1 fruit fly cellular context compared by ENCODE assay signal in genomic region chr3L:7334990-7335389, dm6.
TF ChIP-seq lines count a peak whose summit lies in the region.

Gene wrm1, minus strand, starts transcription at chr3L:7335226.
Gene wrm2, minus strand, starts transcription at chr3L:7335226.

TF ChIP-seq in whole organism, embryonic, 481 proteins besides CTCF, POLR2A, EP300 and RAD21 (continued from another document):
- TF ChIP-seq vnd (GFP tag; IDR thresholded peaks at IDR 0.05; lab: Robert Waterston, UW; ENCODE audit: partially characterized antibody) (no peak), Ets97D (GFP tag; optimal IDR thresholded peaks at IDR 0.05; lab: Kevin White, UChicago) (peak; percentile 56), trem (tag; optimal IDR thresholded peaks at IDR 0.05; lab: Kevin White, UChicago) (peak; percentile 55), CG2199 (GFP tag; IDR thresholded peaks at IDR 0.05; lab: Robert Waterston, UW) (no peak), YL-1 (GFP tag; optimal IDR thresholded peaks at IDR 0.05; lab: Kevin White, UChicago) (peak; percentile 93), CG2120 (GFP tag; optimal IDR thresholded peaks at IDR 0.05; lab: Kevin White, UChicago) (no peak), Xrp1 (GFP tag; IDR thresholded peaks at IDR 0.05; lab: Robert Waterston, UW) (0 out of 2 replicates have a peak, but pooled peaks have one; percentile 5), Hr51 (GFP tag; optimal IDR thresholded peaks at IDR 0.05; lab: Kevin White, UChicago) (peak in 1 of 2 experiments; percentile 15), CG10147 (GFP tag; optimal IDR thresholded peaks at IDR 0.05; lab: Kevin White, UChicago) (no peak), CG34422 (GFP tag; IDR thresholded peaks at IDR 0.05; lab: Robert Waterston, UW) (no peak; the same call in 2 of the 3 replicates), vvl (GFP tag; IDR thresholded peaks at IDR 0.05; lab: Robert Waterston, UW) (0 out of 2 replicates have a peak, but pooled peaks have one; percentile 26), CG17361 (GFP tag; IDR thresholded peaks at IDR 0.05; lab: Robert Waterston, UW) (no peak), Drgx (GFP tag; IDR thresholded peaks at IDR 0.05; lab: Robert Waterston, UW) (no peak), BtbVII (GFP tag; optimal IDR thresholded peaks at IDR 0.05; lab: Kevin White, UChicago) (no peak), TFAM (GFP tag; optimal IDR thresholded peaks at IDR 0.05; lab: Kevin White, UChicago) (no peak), dm (GFP tag; optimal IDR thresholded peaks at IDR 0.05; lab: Kevin White, UChicago) (peak; percentile 54), CG6791 (GFP tag; IDR thresholded peaks at IDR 0.05; lab: Robert Waterston, UW; ENCODE audit: partially characterized antibody) (peak; percentile 67), CG2889 (GFP tag; IDR thresholded peaks at IDR 0.05; lab: Robert Waterston, UW) (no peak), MESR4 (GFP tag; optimal IDR thresholded peaks at IDR 0.05; lab: Kevin White, UChicago) (peak; percentile 98), CG43689 (GFP tag; IDR thresholded peaks at IDR 0.05; lab: Robert Waterston, UW) (no peak), CG17802 (tag; optimal IDR thresholded peaks at IDR 0.05; lab: Kevin White, UChicago) (no peak), zfh2 (GFP tag; optimal IDR thresholded peaks at IDR 0.05; lab: Kevin White, UChicago) (no peak), tgo (GFP tag; IDR thresholded peaks at IDR 0.05; lab: Robert Waterston, UW) (no peak), dmrt11E (tag; optimal IDR thresholded peaks at IDR 0.05; lab: Kevin White, UChicago) (no peak), Dll (GFP tag; IDR thresholded peaks at IDR 0.05; lab: Robert Waterston, UW; ENCODE audit: partially characterized antibody) (peak; percentile 69; the same call in 3 of the 4 replicates), Elba2 (GFP tag; optimal IDR thresholded peaks at IDR 0.05; lab: Kevin White, UChicago) (peak; percentile 88), CG12659 (GFP tag; optimal IDR thresholded peaks at IDR 0.05; lab: Kevin White, UChicago) (peak; percentile 4), Myb (GFP tag; optimal IDR thresholded peaks at IDR 0.05; lab: Kevin White, UChicago) (peak; percentile 28), Dref (GFP tag; IDR thresholded peaks at IDR 0.05; lab: Robert Waterston, UW) (peak; percentile 84), chinmo (GFP tag; IDR thresholded peaks at IDR 0.05; lab: Robert Waterston, UW; ENCODE audit: partially characterized antibody) (0 out of 4 replicates have a peak, but pooled peaks have one; percentile 13), Oli (tag; optimal IDR thresholded peaks at IDR 0.05; lab: Kevin White, UChicago) (no peak), knrl (GFP tag; IDR thresholded peaks at IDR 0.05; lab: Robert Waterston, UW; ENCODE audit: partially characterized antibody) (peak; percentile 56; the same call in 1 of the 3 replicates), h (optimal IDR thresholded peaks at IDR 0.05; lab: Kevin White, UChicago) (no peak), CG4730 (GFP tag; IDR thresholded peaks at IDR 0.05; lab: Robert Waterston, UW) (no peak), Opbp (GFP tag; IDR thresholded peaks at IDR 0.05; lab: Robert Waterston, UW; ENCODE audit: partially characterized antibody) (peak; percentile 63; the same call in 2 of the 3 replicates), CG15514 (GFP tag; optimal IDR thresholded peaks at IDR 0.05; lab: Kevin White, UChicago) (peak; percentile 38), Hmx (GFP tag; optimal IDR thresholded peaks at IDR 0.05; lab: Kevin White, UChicago) (no peak), tna (GFP tag; IDR thresholded peaks at IDR 0.05; lab: Robert Waterston, UW; ENCODE audit: partially characterized antibody) (peak; percentile 67), CG11398 (GFP tag; optimal IDR thresholded peaks at IDR 0.05; lab: Kevin White, UChicago) (no peak), MBD-R2 (GFP tag; IDR thresholded peaks at IDR 0.05; lab: Robert Waterston, UW) (peak; percentile 87), CG33557 (GFP tag; optimal IDR thresholded peaks at IDR 0.05; lab: Kevin White, UChicago) (peak; percentile 43), CG9797 (GFP tag; optimal IDR thresholded peaks at IDR 0.05; lab: Kevin White, UChicago) (peak; percentile 25), HLHmδ (GFP tag; optimal IDR thresholded peaks at IDR 0.05; lab: Kevin White, UChicago) (no peak), CG33213 (GFP tag; optimal IDR thresholded peaks at IDR 0.05; lab: Kevin White, UChicago) (no peak), otp (GFP tag; IDR thresholded peaks at IDR 0.05; lab: Robert Waterston, UW) (no peak), Lhr (GFP tag; optimal IDR thresholded peaks at IDR 0.05; lab: Kevin White, UChicago) (peak; percentile 46), Sry-δ (GFP tag; optimal IDR thresholded peaks at IDR 0.05; lab: Kevin White, UChicago) (peak; percentile 90), CG31224 (GFP tag; IDR thresholded peaks at IDR 0.05; lab: Robert Waterston, UW) (no peak), stwl (tag; optimal IDR thresholded peaks at IDR 0.05; lab: Kevin White, UChicago) (peak; percentile 76), CG17186 (GFP tag; optimal IDR thresholded peaks at IDR 0.05; lab: Kevin White, UChicago) (peak; percentile 7), CG2678 (tag; optimal IDR thresholded peaks at IDR 0.05; lab: Kevin White, UChicago) (no peak), bbx (GFP tag; IDR thresholded peaks at IDR 0.05; lab: Robert Waterston, UW; ENCODE audit: partially characterized antibody) (peak; percentile 79), ara (GFP tag; IDR thresholded peaks at IDR 0.05; lab: Robert Waterston, UW) (no peak), Scr (GFP tag; IDR thresholded peaks at IDR 0.05; lab: Robert Waterston, UW; ENCODE audit: partially characterized antibody) (peak; percentile 61), gem (tag; optimal IDR thresholded peaks at IDR 0.05; lab: Kevin White, UChicago) (no peak), BEAF-32 (GFP tag; optimal IDR thresholded peaks at IDR 0.05; lab: Kevin White, UChicago) (peak; percentile 74), insv (GFP tag; optimal IDR thresholded peaks at IDR 0.05; lab: Kevin White, UChicago) (peak in 1 of 2 experiments; percentile 60), pros (GFP tag; optimal IDR thresholded peaks at IDR 0.05; lab: Kevin White, UChicago) (no peak), CG2712 (tag; optimal IDR thresholded peaks at IDR 0.05; lab: Kevin White, UChicago) (peak; percentile 42), CG6689 (GFP tag; IDR thresholded peaks at IDR 0.05; lab: Robert Waterston, UW) (no peak), Med (GFP tag; lab: Kevin White, UChicago) (peak; percentile 84), unc-4 (GFP tag; IDR thresholded peaks at IDR 0.05; lab: Robert Waterston, UW; ENCODE audit: partially characterized antibody) (peak; percentile 62), gt (GFP tag; IDR thresholded peaks at IDR 0.05; lab: Robert Waterston, UW) (no peak), pum (GFP tag; optimal IDR thresholded peaks at IDR 0.05; lab: Kevin White, UChicago) (no peak), Nf-YB (GFP tag; optimal IDR thresholded peaks at IDR 0.05; lab: Kevin White, UChicago) (peak; percentile 7), Hr3 (GFP tag; optimal IDR thresholded peaks at IDR 0.05; lab: Kevin White, UChicago) (no peak), CG4424 (GFP tag; optimal IDR thresholded peaks at IDR 0.05; lab: Kevin White, UChicago) (peak; percentile 14), CHES-1-like (GFP tag; optimal IDR thresholded peaks at IDR 0.05; lab: Kevin White, UChicago) (no peak), nmo (GFP tag; optimal IDR thresholded peaks at IDR 0.05; lab: Kevin White, UChicago) (peak; percentile 42), CG34224 (GFP tag; IDR thresholded peaks at IDR 0.05; lab: Robert Waterston, UW; ENCODE audit: partially characterized antibody) (peak; percentile 46; the same call in 1 of the 3 replicates), CG1603 (tag; optimal IDR thresholded peaks at IDR 0.05; lab: Kevin White, UChicago) (peak; percentile 47), CG12391 (tag; optimal IDR thresholded peaks at IDR 0.05; lab: Kevin White, UChicago) (peak; percentile 29), CG8290 (GFP tag; optimal IDR thresholded peaks at IDR 0.05; lab: Kevin White, UChicago) (peak; percentile 38), CG8290 (tag; optimal IDR thresholded peaks at IDR 0.05; lab: Kevin White, UChicago) (peak in 1 of 2 experiments; percentile 95), aop (GFP tag; IDR thresholded peaks at IDR 0.05; lab: Robert Waterston, UW) (no peak), E2f2 (GFP tag; IDR thresholded peaks at IDR 0.05; lab: Robert Waterston, UW) (peak; percentile 48; the same call in 1 of the 2 replicates), CG2129 (GFP tag; IDR thresholded peaks at IDR 0.05; lab: Robert Waterston, UW; ENCODE audit: partially characterized antibody) (peak; percentile 53), Doc3 (GFP tag; IDR thresholded peaks at IDR 0.05; lab: Robert Waterston, UW; ENCODE audit: partially characterized antibody) (peak; percentile 57; the same call in 1 of the 3 replicates), Mes4 (GFP tag; optimal IDR thresholded peaks at IDR 0.05; lab: Kevin White, UChicago) (no peak), CG3065 (GFP tag; optimal IDR thresholded peaks at IDR 0.05; lab: Kevin White, UChicago) (peak; percentile 66), gfzf (GFP tag; optimal IDR thresholded peaks at IDR 0.05; lab: Kevin White, UChicago) (no peak), CG14050 (GFP tag; IDR thresholded peaks at IDR 0.05; lab: Robert Waterston, UW) (no peak), CG3281 (GFP tag; optimal IDR thresholded peaks at IDR 0.05; lab: Kevin White, UChicago) (no peak), CG13287 (GFP tag; IDR thresholded peaks at IDR 0.05; lab: Robert Waterston, UW; ENCODE audit: partially characterized antibody) (peak; percentile 76), CG7963 (GFP tag; IDR thresholded peaks at IDR 0.05; lab: Robert Waterston, UW; ENCODE audit: partially characterized antibody) (0 out of 3 replicates have a peak, but pooled peaks have one; percentile 26), ranshi (GFP tag; IDR thresholded peaks at IDR 0.05; lab: Robert Waterston, UW) (no peak), CG12942 (GFP tag; optimal IDR thresholded peaks at IDR 0.05; lab: Kevin White, UChicago) (no peak), CG8924 (tag; optimal IDR thresholded peaks at IDR 0.05; lab: Kevin White, UChicago) (peak; percentile 66), Aef1 (GFP tag; IDR thresholded peaks at IDR 0.05; lab: Robert Waterston, UW) (no peak), zfh1 (GFP tag; IDR thresholded peaks at IDR 0.05; lab: Robert Waterston, UW) (no peak), CG14860 (GFP tag; IDR thresholded peaks at IDR 0.05; lab: Robert Waterston, UW; ENCODE audit: partially characterized antibody) (peak; percentile 40; the same call in 1 of the 3 replicates), Fer1 (GFP tag; optimal IDR thresholded peaks at IDR 0.05; lab: Kevin White, UChicago) (peak; percentile 11), CG8388 (GFP tag; optimal IDR thresholded peaks at IDR 0.05; lab: Kevin White, UChicago) (no peak), CG10979 (tag; optimal IDR thresholded peaks at IDR 0.05; lab: Kevin White, UChicago) (peak; percentile 7), CG11504 (tag; optimal IDR thresholded peaks at IDR 0.05; lab: Kevin White, UChicago) (peak; percentile 98), CG14014 (GFP tag; IDR thresholded peaks at IDR 0.05; lab: Robert Waterston, UW) (no peak), nom (GFP tag; optimal IDR thresholded peaks at IDR 0.05; lab: Kevin White, UChicago) (peak; percentile 28), CG4617 (GFP tag; optimal IDR thresholded peaks at IDR 0.05; lab: Kevin White, UChicago; ENCODE audit: borderline replicate concordance) (peak; percentile 62), CG9215 (GFP tag; IDR thresholded peaks at IDR 0.05; lab: Robert Waterston, UW) (no peak), Chrac-16 (GFP tag; optimal IDR thresholded peaks at IDR 0.05; lab: Kevin White, UChicago) (no peak), CG2116 (GFP tag; optimal IDR thresholded peaks at IDR 0.05; lab: Kevin White, UChicago) (peak; percentile 99), Fer2 (tag; optimal IDR thresholded peaks at IDR 0.05; lab: Kevin White, UChicago) (no peak), pzg (GFP tag; optimal IDR thresholded peaks at IDR 0.05; lab: Kevin White, UChicago) (peak; percentile 59), mam (GFP tag; optimal IDR thresholded peaks at IDR 0.05; lab: Kevin White, UChicago) (peak; percentile 3), sug (tag; optimal IDR thresholded peaks at IDR 0.05; lab: Kevin White, UChicago) (peak; percentile 19), Oaz (GFP tag; IDR thresholded peaks at IDR 0.05; lab: Robert Waterston, UW) (no peak), CG14710 (tag; optimal IDR thresholded peaks at IDR 0.05; lab: Kevin White, UChicago) (peak; percentile 52), CG10267 (tag; optimal IDR thresholded peaks at IDR 0.05; lab: Kevin White, UChicago) (peak; percentile 47), phol (tag; optimal IDR thresholded peaks at IDR 0.05; lab: Kevin White, UChicago) (peak; percentile 6), ttk (GFP tag; IDR thresholded peaks at IDR 0.05; lab: Robert Waterston, UW) (no peak), gcm (GFP tag; optimal IDR thresholded peaks at IDR 0.05; lab: Kevin White, UChicago) (peak; percentile 53), CG14965 (GFP tag; optimal IDR thresholded peaks at IDR 0.05; lab: Kevin White, UChicago; ENCODE audit: borderline replicate concordance) (no peak), CG17829 (tag; optimal IDR thresholded peaks at IDR 0.05; lab: Kevin White, UChicago) (peak; percentile 22), mld (GFP tag; IDR thresholded peaks at IDR 0.05; lab: Robert Waterston, UW; ENCODE audit: partially characterized antibody) (peak; percentile 76; the same call in 2 of the 3 replicates), gsb-n (tag; optimal IDR thresholded peaks at IDR 0.05; lab: Kevin White, UChicago) (peak; percentile 89), CG17359 (tag; optimal IDR thresholded peaks at IDR 0.05; lab: Kevin White, UChicago) (no peak), Sin3A (optimal IDR thresholded peaks at IDR 0.05; lab: Kevin White, UChicago) (peak; percentile 10)
